Worm (Caenorhabditis elegans) whole organism, late embryonic: ENCODE results near the gene srh-133.

Source experiments
- ceh-19 ChIP-seq: fragments of 200-800 bp; sonication (Bioruptor generic); optimal IDR thresholded peaks from 2 replicates; lab custom pipeline; 2018; ENCODE audit warnings: mild to moderate bottlenecking, missing genetic modification characterization, missing compliant biosample characterization
- pax-1 ChIP-seq: fragments of 150-350 bp; optimal IDR thresholded peaks from 2 replicates; lab custom pipeline; 2014; ENCODE audit warnings: missing biosample characterization, missing genetic modification characterization
- unc-3 ChIP-seq, 2 experiments: fragments of 200-800 bp in 1 of 2; sonication (Bioruptor generic) in 1 of 2; sonication (generic microtip) in 1 of 2; conservative IDR thresholded peaks in 1 of 2; optimal IDR thresholded peaks in 1 of 2; 2 replicates each; pipeline versions ENCODE4 v1.3.6 to Lab custom; 2016 to 2022; ENCODE audit warnings: missing compliant biosample characterization in 2 of 2, missing genetic modification characterization in 2 of 2, missing genetic modification reagents in 1 of 2

- TF ChIP-seq unc-3 (GFP tag; conservative IDR thresholded peaks at IDR 0.05; lab: Robert Waterston, UW) (no peak), unc-3 (tag; optimal IDR thresholded peaks at IDR 0.05; lab: Kevin White, UChicago) (no peak), ceh-19 (GFP tag; lab: Kevin White, UChicago) (no peak), pax-1 (tag; lab: Kevin White, UChicago) (no peak)
Measured at ce11 chrV:18043271-18043670, 29.3 kb upstream of the srh-133 start, which contains the start of gene ebp-1.
